Worm (Caenorhabditis elegans) whole organism, L2 larva: ENCODE data around the gene pll-1.
A peak's percentile ranks its signal among the peaks of the same experiment; 100 is the strongest.

Experiments used
- C34F6.9 ChIP-seq: fragments of 150-350 bp; optimal IDR thresholded peaks from 2 replicates; lab custom pipeline; 2014; ENCODE audit warnings: missing biosample characterization, missing genetic modification characterization
- F13H6.1 ChIP-seq: sonication (generic microtip); optimal IDR thresholded peaks from 2 replicates; lab custom pipeline; 2016; ENCODE audit warnings: missing genetic modification characterization, missing compliant biosample characterization
- Y55F3AM.14 ChIP-seq: fragments of 200-800 bp; sonication (Bioruptor generic); optimal IDR thresholded peaks from 2 replicates; lab custom pipeline; 2018; ENCODE audit warnings: mild to moderate bottlenecking, missing genetic modification characterization, missing compliant biosample characterization
- ZK546.5 ChIP-seq: sonication (generic microtip); optimal IDR thresholded peaks from 2 replicates; lab custom pipeline; 2017; ENCODE audit warnings: missing biosample characterization, missing genetic modification characterization
- alr-1 ChIP-seq: fragments of 150-350 bp; optimal IDR thresholded peaks from 2 replicates; lab custom pipeline; 2014; ENCODE audit warnings: missing biosample characterization, missing genetic modification characterization
- aly-2 ChIP-seq: fragments of 150-350 bp; optimal IDR thresholded peaks from 2 replicates; lab custom pipeline; 2014; ENCODE audit warnings: missing biosample characterization, missing genetic modification characterization
- ama-1 ChIP-seq: fragments of 150-350 bp; optimal IDR thresholded peaks from 2 replicates; lab custom pipeline; 2018; ENCODE audit warnings: inconsistent platforms
- ceh-16 ChIP-seq: fragments of 150-350 bp; optimal IDR thresholded peaks from 2 replicates; lab custom pipeline; 2014; ENCODE audit warnings: missing biosample characterization, missing genetic modification characterization
- ceh-82 ChIP-seq: fragments of 150-350 bp; optimal IDR thresholded peaks from 2 replicates; lab custom pipeline; 2014; ENCODE audit warnings: missing biosample characterization, missing genetic modification characterization
- crh-2 ChIP-seq: sonication (generic microtip); optimal IDR thresholded peaks from 2 replicates; lab custom pipeline; 2017; ENCODE audit warnings: missing biosample characterization, missing genetic modification characterization
- dmd-4 ChIP-seq: sonication (generic microtip); optimal IDR thresholded peaks from 2 replicates; lab custom pipeline; 2017; ENCODE audit warnings: missing biosample characterization, missing genetic modification characterization
- egl-27 ChIP-seq: sonication (generic microtip); optimal IDR thresholded peaks from 3 replicates; lab custom pipeline; 2017; ENCODE audit warnings: missing biosample characterization, missing genetic modification reagents, missing genetic modification characterization
- elt-3 ChIP-seq: sonication (generic microtip); optimal IDR thresholded peaks from 2 replicates; lab custom pipeline; 2017; ENCODE audit warnings: missing biosample characterization, missing genetic modification characterization
- fos-1 ChIP-seq: fragments of 150-350 bp; optimal IDR thresholded peaks from 2 replicates; lab custom pipeline; 2014; ENCODE audit warnings: missing biosample characterization, missing genetic modification characterization
- gmeb-1 ChIP-seq: fragments of 150-350 bp; optimal IDR thresholded peaks from 2 replicates; lab custom pipeline; 2014; ENCODE audit warnings: missing biosample characterization, missing genetic modification characterization
- lin-13 ChIP-seq: fragments of 150-350 bp; optimal IDR thresholded peaks from 2 replicates; lab custom pipeline; 2014; ENCODE audit warnings: missing biosample characterization, missing genetic modification reagents, missing genetic modification characterization
- lsy-2 ChIP-seq, 2 experiments: fragments of 150-350 bp in 1 of 2; sonication (generic microtip) in 1 of 2; optimal IDR thresholded peaks; 2 replicates each; lab custom pipeline; 2014 to 2017; ENCODE audit warnings: missing biosample characterization in 2 of 2, missing genetic modification characterization in 2 of 2
- mab-5 ChIP-seq: fragments of 150-350 bp; optimal IDR thresholded peaks from 2 replicates; lab custom pipeline; 2014; ENCODE audit warnings: missing biosample characterization, missing genetic modification characterization
- mdl-1 ChIP-seq, 2 experiments: fragments of 150-350 bp in 1 of 2; sonication (generic microtip) in 1 of 2; optimal IDR thresholded peaks; 2 replicates each; lab custom pipeline; 2017; ENCODE audit warnings: missing biosample characterization in 2 of 2, missing genetic modification characterization in 2 of 2
- nhr-10 ChIP-seq: sonication (generic microtip); optimal IDR thresholded peaks from 2 replicates; lab custom pipeline; 2017; ENCODE audit warnings: missing biosample characterization, missing genetic modification characterization
- nhr-11 ChIP-seq: fragments of 150-350 bp; optimal IDR thresholded peaks from 2 replicates; lab custom pipeline; 2014; ENCODE audit warnings: missing biosample characterization, missing genetic modification characterization
- nhr-12 ChIP-seq: fragments of 150-350 bp; optimal IDR thresholded peaks from 2 replicates; lab custom pipeline; 2014; ENCODE audit warnings: missing biosample characterization, missing genetic modification characterization
- nhr-129 ChIP-seq: fragments of 150-350 bp; optimal IDR thresholded peaks from 2 replicates; lab custom pipeline; 2014; ENCODE audit warnings: missing biosample characterization, missing genetic modification characterization
- nhr-21 ChIP-seq: fragments of 150-350 bp; optimal IDR thresholded peaks from 2 replicates; lab custom pipeline; 2014; ENCODE audit warnings: missing biosample characterization, missing genetic modification characterization
- nhr-23 ChIP-seq: fragments of 150-350 bp; optimal IDR thresholded peaks from 2 replicates; lab custom pipeline; 2014; ENCODE audit warnings: missing biosample characterization, missing genetic modification reagents, missing genetic modification characterization
- nhr-237 ChIP-seq: fragments of 150-350 bp; optimal IDR thresholded peaks from 2 replicates; lab custom pipeline; 2014; ENCODE audit warnings: missing biosample characterization, missing genetic modification characterization
- nhr-25 ChIP-seq: fragments of 150-350 bp; sonication (generic microtip); optimal IDR thresholded peaks from 3 replicates; lab custom pipeline; 2014; ENCODE audit warnings: missing biosample characterization, missing genetic modification characterization
- nhr-77 ChIP-seq: fragments of 150-350 bp; optimal IDR thresholded peaks from 2 replicates; lab custom pipeline; 2014; ENCODE audit warnings: missing biosample characterization, missing genetic modification characterization
- skn-1 ChIP-seq: sonication (generic microtip); optimal IDR thresholded peaks from 2 replicates; lab custom pipeline; 2017; ENCODE audit warnings: missing biosample characterization, missing genetic modification characterization
- sma-3 ChIP-seq: sonication (generic microtip); optimal IDR thresholded peaks from 2 replicates; lab custom pipeline; 2016; ENCODE audit warnings: missing genetic modification reagents, missing genetic modification characterization, missing compliant biosample characterization
- sma-9 ChIP-seq, 2 experiments: fragments of 150-350 bp in 1 of 2; sonication (generic microtip) in 1 of 2; optimal IDR thresholded peaks; 2 replicates each; lab custom pipeline; 2014 to 2016; ENCODE audit warnings: missing genetic modification characterization in 2 of 2, mild to moderate bottlenecking in 1 of 2, missing biosample characterization in 1 of 2, missing compliant biosample characterization in 1 of 2, missing genetic modification reagents in 1 of 2, moderate library complexity in 1 of 2
- snpc-4 ChIP-seq: fragments of 150-350 bp; optimal IDR thresholded peaks from 2 replicates; lab custom pipeline; 2014; ENCODE audit warnings: missing biosample characterization, missing genetic modification characterization
- unc-55 ChIP-seq: fragments of 150-350 bp; sonication (generic microtip); optimal IDR thresholded peaks from 3 replicates; lab custom pipeline; 2014; ENCODE audit warnings: missing biosample characterization, missing genetic modification reagents, missing genetic modification characterization
- ztf-4 ChIP-seq: fragments of 150-350 bp; optimal IDR thresholded peaks from 2 replicates; lab custom pipeline; 2014; ENCODE audit warnings: missing biosample characterization, missing genetic modification characterization

The pll-1 gene

DNA sequence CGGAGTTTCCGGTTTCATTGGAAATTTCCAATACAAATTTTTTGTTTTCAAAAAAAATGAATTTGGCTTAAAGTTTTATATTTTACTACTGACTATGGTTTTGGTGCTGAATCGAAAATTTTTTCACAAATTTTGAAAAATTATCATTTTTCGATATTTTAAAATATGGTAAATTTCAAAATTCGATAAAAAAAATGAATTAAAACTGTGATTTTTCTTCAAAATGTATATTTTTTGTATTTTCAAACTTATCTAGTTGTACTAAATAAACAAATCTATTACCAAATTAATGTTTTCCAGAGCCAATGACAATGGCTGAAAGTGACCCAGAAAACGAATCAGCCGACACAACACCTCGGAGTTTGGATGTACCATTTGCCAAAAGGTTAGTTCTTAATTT is at the start of gene pll-1:
Gene pll-1, plus strand, starts transcription at position 301 of the 400 bp plus-strand sequence.
- TF ChIP-seq skn-1 (no peak), nhr-23 (tag; lab: Kevin White, UChicago) (no peak), dmd-4 (tag; lab: Kevin White, UChicago) (no peak), ZK546.5 (tag; lab: Kevin White, UChicago) (no peak), elt-3 (tag; lab: Kevin White, UChicago) (no peak), ceh-82 (tag; lab: Kevin White, UChicago) (no peak), sma-3 (GFP tag; lab: Kevin White, UChicago) (no peak), snpc-4 (no peak), nhr-77 (tag; lab: Kevin White, UChicago) (no peak), sma-9 (GFP tag; optimal IDR thresholded peaks at IDR 0.05; lab: Kevin White, UChicago) (no peak), sma-9 (tag; optimal IDR thresholded peaks at IDR 0.05; lab: Kevin White, UChicago) (no peak), nhr-25 (tag; lab: Kevin White, UChicago) (no peak), nhr-10 (tag; lab: Kevin White, UChicago) (no peak), egl-27 (tag; lab: Kevin White, UChicago) (no peak), nhr-237 (tag; lab: Kevin White, UChicago) (no peak), ceh-16 (tag; lab: Kevin White, UChicago) (no peak), ztf-4 (no peak), aly-2 (tag; lab: Kevin White, UChicago) (no peak)

DNA sequence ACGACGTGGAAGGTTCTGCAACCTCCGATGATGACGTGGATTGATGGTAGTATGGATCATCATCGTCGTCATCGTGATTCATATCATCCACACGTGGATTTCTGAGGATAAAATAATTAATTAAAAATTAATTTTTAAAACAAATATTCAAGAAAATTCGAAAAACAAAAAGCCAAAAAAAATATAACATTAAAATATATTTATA is 22.7 kb upstream of the pll-1 start, which contains the start of gene Y50D7A.8:
Gene Y50D7A.8, minus strand, starts transcription at position 101 of the 205 bp plus-strand sequence.
- no peak for TF ChIP-seq elt-3 (tag; lab: Kevin White, UChicago)
- TF ChIP-seq ZK546.5 (tag; lab: Kevin White, UChicago), result no peak
- TF ChIP-seq sma-3 (GFP tag; lab: Kevin White, UChicago), result no peak
- no peak for TF ChIP-seq ceh-16 (tag; lab: Kevin White, UChicago)
- no peak for TF ChIP-seq crh-2 (tag; lab: Kevin White, UChicago)

DNA sequence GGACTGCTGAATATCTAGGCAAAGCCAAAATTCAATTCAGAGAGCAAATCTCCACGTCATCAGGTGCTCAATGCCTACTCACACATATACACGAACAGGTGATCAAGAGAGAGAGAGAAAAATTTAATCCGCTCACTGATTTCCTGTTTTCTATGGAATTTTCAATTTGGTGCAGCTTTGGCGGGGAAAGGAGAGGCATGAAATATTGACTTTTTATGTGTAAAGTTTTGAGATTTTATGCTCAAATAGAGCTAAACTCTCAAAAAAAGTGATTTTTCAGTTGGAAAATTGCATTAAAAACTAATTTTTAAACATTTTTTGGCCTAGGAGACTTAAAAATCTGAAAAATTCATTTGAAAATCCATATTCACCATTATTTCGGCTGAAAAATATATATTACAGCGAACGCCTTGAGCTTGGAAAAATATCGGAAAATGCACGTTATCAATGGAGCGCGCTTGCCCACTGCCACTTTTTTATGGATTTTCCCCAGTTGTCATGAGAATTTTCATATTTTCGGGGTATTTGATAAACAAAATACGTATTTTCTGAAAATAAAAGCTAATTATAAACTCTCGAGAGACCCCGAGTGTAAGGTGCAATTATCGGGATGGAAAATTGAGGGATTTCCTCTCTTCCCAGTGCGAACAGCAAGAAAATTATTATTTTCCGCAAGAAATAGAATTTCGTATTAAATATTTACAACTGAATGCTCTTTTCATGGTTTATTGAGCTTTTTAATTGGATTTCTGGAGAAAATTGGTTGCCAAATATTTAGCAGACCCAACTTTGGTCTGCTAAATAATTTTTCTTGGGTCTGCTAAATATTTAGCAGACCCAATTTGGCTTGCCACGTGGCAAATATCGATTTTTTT is 22.2 kb upstream of the pll-1 start:
- no peak for TF ChIP-seq ceh-16 (tag; lab: Kevin White, UChicago)
- no peak for TF ChIP-seq alr-1 (tag; lab: Kevin White, UChicago)
- no peak for TF ChIP-seq fos-1
- peak; percentile 84 for TF ChIP-seq crh-2 (tag; lab: Kevin White, UChicago)
- no peak for TF ChIP-seq elt-3 (tag; lab: Kevin White, UChicago)
- TF ChIP-seq Y55F3AM.14, result peak; percentile 26
- TF ChIP-seq nhr-129 (tag; lab: Kevin White, UChicago), result peak; percentile 7
- TF ChIP-seq mdl-1 (tag; optimal IDR thresholded peaks at IDR 0.05; lab: Kevin White, UChicago), result no peak
- no peak for TF ChIP-seq gmeb-1
- TF ChIP-seq F13H6.1, result no peak
- TF ChIP-seq lsy-2 (tag; optimal IDR thresholded peaks at IDR 0.05; lab: Kevin White, UChicago), result peak; percentile 12 to 15
- peak; percentile 15 for TF ChIP-seq ama-1 (lab: Kevin White, UChicago)
- peak; percentile 34 for TF ChIP-seq lin-13
- TF ChIP-seq unc-55, result peak; percentile 31
- peak; percentile 64 for TF ChIP-seq C34F6.9
- no peak for TF ChIP-seq nhr-12 (tag; lab: Kevin White, UChicago)

DNA sequence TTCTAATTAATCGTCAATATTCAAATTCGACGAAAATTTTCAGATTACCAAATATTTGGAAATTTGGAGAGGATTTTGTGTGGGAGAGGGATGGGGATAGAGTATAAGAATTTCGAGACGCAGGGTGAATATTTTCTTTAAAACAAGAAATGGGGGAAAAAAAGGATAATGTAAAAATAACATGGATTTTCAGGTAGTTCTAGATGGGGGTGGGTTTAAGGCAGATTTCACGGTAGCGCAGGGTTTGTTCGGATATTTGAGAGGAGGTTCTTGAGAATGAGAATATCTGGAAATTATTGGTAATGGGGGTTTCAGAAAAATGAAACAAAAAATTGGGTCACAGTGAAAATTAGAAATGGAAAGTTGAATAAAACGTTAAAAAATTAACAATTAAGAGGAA is 21.4 kb upstream of the pll-1 start:
- TF ChIP-seq ama-1 (lab: Kevin White, UChicago) (peak; percentile 45), nhr-11 (tag; lab: Kevin White, UChicago) (no peak), nhr-21 (tag; lab: Kevin White, UChicago) (peak; percentile 59), mab-5 (no peak), F13H6.1 (peak; percentile 20), sma-3 (GFP tag; lab: Kevin White, UChicago) (peak; percentile 3), nhr-25 (tag; lab: Kevin White, UChicago) (peak; percentile 57)

DNA sequence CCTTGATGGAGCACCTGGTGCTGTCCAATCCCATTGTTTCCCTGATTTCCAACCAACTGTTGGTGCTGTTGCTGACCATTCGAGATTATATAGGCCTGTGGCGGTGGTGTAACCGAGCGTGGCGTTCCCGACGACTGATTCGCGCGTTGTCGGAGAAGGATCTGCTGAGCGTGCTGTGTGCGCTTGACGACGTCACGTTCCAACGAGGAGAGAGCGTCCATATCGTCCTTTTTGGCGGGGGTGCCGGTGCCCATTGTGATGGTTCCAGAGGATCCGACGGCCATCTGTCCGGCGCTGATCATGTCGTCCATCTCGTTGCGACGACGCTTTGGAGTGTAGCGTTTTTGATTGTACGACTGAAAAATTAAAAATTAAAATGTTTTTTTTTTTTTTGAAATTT is 20.2 kb upstream of the pll-1 start:
- TF ChIP-seq ama-1 (lab: Kevin White, UChicago) (peak; percentile 27), crh-2 (tag; lab: Kevin White, UChicago) (no peak)
